Fruit fly (Drosophila melanogaster) whole organism, prepupa: ENCODE data around the gene Pez.

Source experiments
- CG4318 ChIP-seq: fragments of 200-800 bp; sonication (Bioruptor generic); optimal IDR thresholded peaks from 3 replicates; lab custom pipeline; 2017; ENCODE audit warnings: missing biosample characterization, mild to moderate bottlenecking, missing genetic modification characterization
- Ets21C ChIP-seq: fragments of 200-800 bp; sonication (Bioruptor generic); optimal IDR thresholded peaks from 3 replicates; lab custom pipeline; 2016; ENCODE audit warnings: missing biosample characterization, missing genetic modification characterization
- Lpt ChIP-seq: fragments of 200-800 bp; sonication (Bioruptor generic); optimal IDR thresholded peaks from 3 replicates; lab custom pipeline; 2016; ENCODE audit warnings: missing biosample characterization, missing genetic modification characterization
- Sox14 ChIP-seq: fragments of 200-800 bp; sonication (Bioruptor generic); optimal IDR thresholded peaks from 3 replicates; lab custom pipeline; 2016; ENCODE audit warnings: missing biosample characterization, missing genetic modification characterization
- cyc ChIP-seq: fragments of 200-800 bp; sonication (Bioruptor generic); optimal IDR thresholded peaks from 3 replicates; lab custom pipeline; 2016; ENCODE audit warnings: missing biosample characterization, missing genetic modification characterization

DNA sequence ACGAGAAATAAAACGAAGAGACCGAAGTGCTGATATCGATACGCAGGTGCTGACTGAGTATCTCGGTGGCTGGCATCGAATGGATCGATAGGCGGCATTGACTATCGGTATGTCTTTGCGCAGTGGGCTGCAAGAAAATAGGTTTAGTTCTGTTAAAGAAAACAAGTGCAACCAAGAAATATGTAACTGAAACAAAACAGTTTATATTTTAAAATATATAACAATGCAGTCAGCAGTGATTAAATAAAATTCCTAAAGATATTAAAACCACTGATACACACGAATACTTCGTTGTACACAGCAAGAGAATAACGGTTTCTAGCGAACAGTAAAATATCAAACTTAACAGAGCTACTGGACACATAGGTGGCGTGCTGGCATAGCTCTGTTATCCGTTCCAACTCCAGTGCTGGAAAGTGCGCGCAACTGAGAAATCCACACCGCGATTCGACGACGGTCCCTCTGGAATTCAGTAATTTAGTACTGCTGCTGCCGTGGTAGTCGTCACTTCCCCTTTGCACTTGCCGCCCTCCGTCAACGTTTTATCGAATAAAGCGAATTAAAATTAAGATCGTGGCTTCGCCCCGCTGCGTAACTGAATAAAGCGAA is at the start of gene Pez, which contains the start of gene Cpr:
- no peak for TF ChIP-seq Lpt (GFP tag; lab: Kevin White, UChicago)
- TF ChIP-seq Sox14 (GFP tag; lab: Kevin White, UChicago), result peak; percentile 28
- peak; percentile 21 for TF ChIP-seq cyc (GFP tag; lab: Kevin White, UChicago)
- TF ChIP-seq Ets21C, result no peak
- TF ChIP-seq CG4318 (GFP tag; lab: Kevin White, UChicago), result no peak
